Worm (Caenorhabditis elegans) whole organism, mixed stage, embryonic: ENCODE measurements around the gene kin-2.
A peak's percentile ranks its signal among the peaks of the same experiment; 100 is the strongest.

Source experiments
- bed-3 ChIP-seq: fragments of 200-800 bp; sonication (Bioruptor generic); optimal IDR thresholded peaks from 3 replicates; lab custom pipeline; 2018; ENCODE audit warnings: mild to moderate bottlenecking, missing genetic modification characterization, moderate library complexity, missing compliant biosample characterization
- ceh-43 ChIP-seq: fragments of 200-800 bp; sonication (Bioruptor generic); optimal IDR thresholded peaks from 2 replicates; lab custom pipeline; 2018; ENCODE audit warnings: mild to moderate bottlenecking, missing genetic modification characterization, moderate library complexity, missing compliant biosample characterization
- ceh-83 ChIP-seq: fragments of 200-800 bp; sonication (Bioruptor generic); optimal IDR thresholded peaks from 2 replicates; lab custom pipeline; 2018; ENCODE audit warnings: mild to moderate bottlenecking, missing genetic modification characterization, missing compliant biosample characterization
- ces-1 ChIP-seq: fragments of 150-350 bp; optimal IDR thresholded peaks from 2 replicates; lab custom pipeline; 2014; ENCODE audit warnings: missing biosample characterization, missing genetic modification reagents, missing genetic modification characterization
- cnd-1 ChIP-seq: fragments of 200-800 bp; sonication (Bioruptor generic); optimal IDR thresholded peaks from 2 replicates; lab custom pipeline; 2018; ENCODE audit warnings: mild to moderate bottlenecking, missing genetic modification characterization, missing compliant biosample characterization
- drap-1 ChIP-seq: fragments of 200-800 bp; sonication (Bioruptor generic); optimal IDR thresholded peaks from 3 replicates; lab custom pipeline; 2018; ENCODE audit warnings: mild to moderate bottlenecking, missing genetic modification characterization, missing compliant biosample characterization
- elt-1 ChIP-seq: sonication (generic microtip); optimal IDR thresholded peaks from 2 replicates; lab custom pipeline; 2017; ENCODE audit warnings: missing genetic modification characterization, mild to moderate bottlenecking, missing compliant biosample characterization, antibody characterized with exemption, moderate library complexity, borderline replicate concordance; ENCODE audit not compliant: insufficient read depth
- elt-3 ChIP-seq: fragments of 150-350 bp; optimal IDR thresholded peaks from 2 replicates; lab custom pipeline; 2014; ENCODE audit warnings: missing biosample characterization, missing genetic modification characterization
- flh-1 ChIP-seq: fragments of 200-800 bp; sonication (Bioruptor generic); optimal IDR thresholded peaks from 2 replicates; lab custom pipeline; 2018; ENCODE audit warnings: mild to moderate bottlenecking, missing genetic modification characterization, moderate library complexity, missing compliant biosample characterization
- hlh-1 ChIP-seq: fragments of 150-350 bp; optimal IDR thresholded peaks from 2 replicates; lab custom pipeline; 2014; ENCODE audit warnings: missing biosample characterization, missing genetic modification reagents, missing genetic modification characterization
- lin-13 ChIP-seq: fragments of 150-350 bp; optimal IDR thresholded peaks from 2 replicates; lab custom pipeline; 2014; ENCODE audit warnings: missing biosample characterization, missing genetic modification characterization
- lin-32 ChIP-seq: fragments of 200-800 bp; sonication (Bioruptor generic); optimal IDR thresholded peaks from 2 replicates; lab custom pipeline; 2018; ENCODE audit warnings: mild to moderate bottlenecking, missing genetic modification characterization, missing compliant biosample characterization
- mab-5 ChIP-seq: fragments of 150-350 bp; optimal IDR thresholded peaks from 2 replicates; lab custom pipeline; 2014; ENCODE audit warnings: missing biosample characterization, missing genetic modification characterization
- mep-1 ChIP-seq: fragments of 150-350 bp; optimal IDR thresholded peaks from 2 replicates; lab custom pipeline; 2017; ENCODE audit warnings: missing biosample characterization, missing genetic modification reagents, missing genetic modification characterization, inconsistent platforms
- mls-2 ChIP-seq: sonication (generic microtip); optimal IDR thresholded peaks from 2 replicates; lab custom pipeline; 2016; ENCODE audit warnings: mild to moderate bottlenecking, missing genetic modification characterization, moderate library complexity, missing compliant biosample characterization
- nhr-12 ChIP-seq: fragments of 150-350 bp; optimal IDR thresholded peaks from 2 replicates; lab custom pipeline; 2014; ENCODE audit warnings: missing biosample characterization, missing genetic modification characterization
- nhr-237 ChIP-seq: fragments of 150-350 bp; optimal IDR thresholded peaks from 2 replicates; lab custom pipeline; 2014; ENCODE audit warnings: missing biosample characterization, missing genetic modification characterization
- nhr-76 ChIP-seq: sonication (generic microtip); optimal IDR thresholded peaks from 2 replicates; lab custom pipeline; 2017; ENCODE audit warnings: missing biosample characterization, missing genetic modification characterization
- pha-4 ChIP-seq: fragments of 150-350 bp; optimal IDR thresholded peaks from 2 replicates; lab custom pipeline; 2018; ENCODE audit warnings: missing biosample characterization, missing genetic modification reagents, missing genetic modification characterization
- sem-2 ChIP-seq: fragments of 200-800 bp; sonication (Bioruptor generic); optimal IDR thresholded peaks from 2 replicates; lab custom pipeline; 2018; ENCODE audit warnings: mild to moderate bottlenecking, missing genetic modification characterization, missing compliant biosample characterization
- snpc-4 ChIP-seq: fragments of 150-350 bp; optimal IDR thresholded peaks from 2 replicates; lab custom pipeline; 2014; ENCODE audit warnings: missing biosample characterization, missing genetic modification characterization
- sptf-1 ChIP-seq: sonication (generic microtip); optimal IDR thresholded peaks from 2 replicates; lab custom pipeline; 2017; ENCODE audit warnings: mild to moderate bottlenecking, missing genetic modification characterization, moderate library complexity, missing compliant biosample characterization
- tbx-8 ChIP-seq: fragments of 200-800 bp; sonication (Bioruptor generic); optimal IDR thresholded peaks from 2 replicates; lab custom pipeline; 2018; ENCODE audit warnings: mild to moderate bottlenecking, missing genetic modification characterization, moderate library complexity, missing compliant biosample characterization
- unc-120 ChIP-seq: sonication (generic microtip); optimal IDR thresholded peaks from 2 replicates; lab custom pipeline; 2017; ENCODE audit warnings: missing genetic modification characterization, missing compliant biosample characterization; ENCODE audit not compliant: poor library complexity, severe bottlenecking
- unc-39 ChIP-seq: fragments of 150-350 bp; optimal IDR thresholded peaks from 2 replicates; lab custom pipeline; 2014; ENCODE audit warnings: missing biosample characterization, missing genetic modification characterization
- unc-62 ChIP-seq: fragments of 150-350 bp; optimal IDR thresholded peaks from 2 replicates; lab custom pipeline; 2014; ENCODE audit warnings: missing biosample characterization, missing genetic modification reagents, missing genetic modification characterization
- zip-8 ChIP-seq: fragments of 150-350 bp; optimal IDR thresholded peaks from 2 replicates; lab custom pipeline; 2014; ENCODE audit warnings: missing biosample characterization, missing genetic modification characterization

kin-2 gene

ce11 chrX:5981698-5982097 is 4.0 kb upstream of the kin-2 start:
- TF ChIP-seq drap-1 (GFP tag; lab: Kevin White, UChicago) (no peak), sem-2 (GFP tag; lab: Kevin White, UChicago) (no peak), ces-1 (GFP tag; lab: Kevin White, UChicago) (peak; percentile 37), mep-1 (tag; lab: Kevin White, UChicago) (peak; percentile 40)
- TF ChIP-seq, all 35 proteins: peak for 2

ce11 chrX:5976206-5976960 is 1.3 kb downstream of the kin-2 start:
- peak; percentile 67 for TF ChIP-seq ces-1 (GFP tag; lab: Kevin White, UChicago)
- no peak for TF ChIP-seq zip-8 (tag; lab: Kevin White, UChicago)
- TF ChIP-seq cnd-1 (tag; lab: Kevin White, UChicago): no peak
- TF ChIP-seq unc-62: peak; percentile 5
- TF ChIP-seq unc-120 (tag; lab: Kevin White, UChicago): peak; percentile 83
- no peak for TF ChIP-seq tbx-8 (GFP tag; lab: Kevin White, UChicago)
- TF ChIP-seq drap-1 (GFP tag; lab: Kevin White, UChicago): no peak

- TF ChIP-seq nhr-237 (no peak), cnd-1 (tag; lab: Kevin White, UChicago) (no peak), flh-1 (GFP tag; lab: Kevin White, UChicago) (no peak), pha-4 (tag; lab: Kevin White, UChicago) (no peak), mep-1 (tag; lab: Kevin White, UChicago) (no peak)
Measured at ce11 chrX:5975726-5976125, 1.9 kb downstream of the kin-2 start.

- TF ChIP-seq ceh-43 (GFP tag; lab: Kevin White, UChicago): no peak
- TF ChIP-seq bed-3 (GFP tag; lab: Kevin White, UChicago): no peak
- no peak for TF ChIP-seq elt-3 (tag; lab: Kevin White, UChicago)
- peak; percentile 93 for TF ChIP-seq ces-1 (GFP tag; lab: Kevin White, UChicago)
- TF ChIP-seq cnd-1 (tag; lab: Kevin White, UChicago): no peak
Measured at ce11 chrX:5975228-5975627, 2.4 kb downstream of the kin-2 start.

- TF ChIP-seq snpc-4 (tag; lab: Kevin White, UChicago) (no peak), lin-13 (no peak), ceh-83 (GFP tag; lab: Kevin White, UChicago) (no peak), sptf-1 (no peak), elt-3 (tag; lab: Kevin White, UChicago) (no peak), flh-1 (GFP tag; lab: Kevin White, UChicago) (no peak), mab-5 (tag; lab: Kevin White, UChicago) (no peak), mep-1 (tag; lab: Kevin White, UChicago) (no peak), mls-2 (tag; lab: Kevin White, UChicago) (no peak), drap-1 (GFP tag; lab: Kevin White, UChicago) (no peak), ces-1 (GFP tag; lab: Kevin White, UChicago) (no peak), nhr-12 (tag; lab: Kevin White, UChicago) (no peak), lin-32 (GFP tag; lab: Kevin White, UChicago) (no peak), unc-120 (tag; lab: Kevin White, UChicago) (no peak)
Measured at ce11 chrX:5972212-5972611, 5.4 kb downstream of the kin-2 start.

ce11 chrX:5962560-5962959 is 15.1 kb downstream of the kin-2 start:
- TF ChIP-seq mep-1 (tag; lab: Kevin White, UChicago): no peak
- no peak for TF ChIP-seq hlh-1 (tag; lab: Kevin White, UChicago)
- no peak for TF ChIP-seq ceh-83 (GFP tag; lab: Kevin White, UChicago)
- TF ChIP-seq drap-1 (GFP tag; lab: Kevin White, UChicago): no peak
- TF ChIP-seq nhr-76 (tag; lab: Kevin White, UChicago): no peak
- no peak for TF ChIP-seq bed-3 (GFP tag; lab: Kevin White, UChicago)
- no peak for TF ChIP-seq elt-1 (tag; lab: Kevin White, UChicago)
- no peak for TF ChIP-seq lin-13
- TF ChIP-seq nhr-237: no peak
- no peak for TF ChIP-seq sem-2 (GFP tag; lab: Kevin White, UChicago)
- TF ChIP-seq mab-5 (tag; lab: Kevin White, UChicago): no peak
- no peak for TF ChIP-seq zip-8 (tag; lab: Kevin White, UChicago)
- no peak for TF ChIP-seq unc-39 (tag; lab: Kevin White, UChicago)
